Fruit fly (Drosophila melanogaster): ENCODE data around the gene CG32547.

CG32547 gene

dm6 chrX:18404150-18404631 is 75.1 kb downstream of the CG32547 start (continued):
- TF ChIP-seq twi (tag; optimal IDR thresholded peaks at IDR 0.05): no peak
- no peak for TF ChIP-seq Usf (GFP tag; optimal IDR thresholded peaks at IDR 0.05)
- TF ChIP-seq aop (GFP tag; IDR thresholded peaks at IDR 0.05): 0 out of 2 replicates have a peak, but pooled peaks have one; percentile 11
- peak in 1 of 2 experiments; percentile 11 for TF ChIP-seq crp (GFP tag; optimal IDR thresholded peaks at IDR 0.05)
- TF ChIP-seq Mad (GFP tag; optimal IDR thresholded peaks at IDR 0.05): no peak
- no peak for TF ChIP-seq Hr51 (GFP tag; optimal IDR thresholded peaks at IDR 0.05)
- peak; percentile 18 for TF ChIP-seq sug (tag; optimal IDR thresholded peaks at IDR 0.05)
- TF ChIP-seq TFAM (GFP tag; optimal IDR thresholded peaks at IDR 0.05): no peak
- TF ChIP-seq GATAe (GFP tag; conservative IDR thresholded peaks at IDR 0.05): peak; percentile 72
- TF ChIP-seq Asciz (GFP tag; optimal IDR thresholded peaks at IDR 0.05): no peak
- TF ChIP-seq ken (GFP tag; IDR thresholded peaks at IDR 0.05): no peak
- no peak for TF ChIP-seq stwl (tag; optimal IDR thresholded peaks at IDR 0.05)
- TF ChIP-seq pzg (GFP tag; optimal IDR thresholded peaks at IDR 0.05): no peak
- TF ChIP-seq Elba2 (GFP tag; optimal IDR thresholded peaks at IDR 0.05): no peak
- no peak for TF ChIP-seq HHEX (GFP tag; optimal IDR thresholded peaks at IDR 0.05)
- no peak for TF ChIP-seq CG2199 (GFP tag; IDR thresholded peaks at IDR 0.05)
- peak; percentile 25; the same call in 1 of the 2 replicates for TF ChIP-seq CG13287 (GFP tag; IDR thresholded peaks at IDR 0.05; ENCODE audit: partially characterized antibody)
- TF ChIP-seq ftz-f1 (GFP tag; optimal IDR thresholded peaks at IDR 0.05): peak; percentile 34
- TF ChIP-seq CG2116 (GFP tag; optimal IDR thresholded peaks at IDR 0.05): no peak
- TF ChIP-seq luna (GFP tag; optimal IDR thresholded peaks at IDR 0.05): no peak
- no peak for TF ChIP-seq shn (GFP tag; optimal IDR thresholded peaks at IDR 0.05)
- TF ChIP-seq Camta (GFP tag; optimal IDR thresholded peaks at IDR 0.05): no peak

- no peak for TF ChIP-seq CG10979 (tag; optimal IDR thresholded peaks at IDR 0.05)
- TF ChIP-seq D19B (GFP tag; optimal IDR thresholded peaks at IDR 0.05): peak; percentile 10
Measured at dm6 chrX:18402564-18402963, 76.7 kb downstream of the CG32547 start.

- TF ChIP-seq lola (GFP tag; optimal IDR thresholded peaks at IDR 0.05) (no peak), slp2 (GFP tag; optimal IDR thresholded peaks at IDR 0.05) (no peak), Lim3 (GFP tag; IDR thresholded peaks at IDR 0.05) (no peak), CG14667 (GFP tag; IDR thresholded peaks at IDR 0.05) (no peak), seq (GFP tag; IDR thresholded peaks at IDR 0.05) (no peak), stwl (tag; optimal IDR thresholded peaks at IDR 0.05) (peak; percentile 16), row (GFP tag; IDR thresholded peaks at IDR 0.05) (no peak), CG11560 (tag; IDR thresholded peaks at IDR 0.05) (no peak), Lhr (GFP tag; optimal IDR thresholded peaks at IDR 0.05) (no peak)
Measured at dm6 chrX:18399965-18400364, 79.3 kb downstream of the CG32547 start, which contains the start of gene CG34328. CG34328 (minus strand) TSS chrX:18400065.

dm6 chrX:18395157-18395556 is 84.1 kb downstream of the CG32547 start:
- no peak for TF ChIP-seq CG13894 (tag; optimal IDR thresholded peaks at IDR 0.05)

All from whole organism, embryonic.